Fruit fly (Drosophila melanogaster): ENCODE data around the gene rux.
A peak's percentile ranks its signal among the peaks of the same experiment; 100 is the strongest.

The rux gene

dm6 chrX:6030010-6030409, 7.6 kb downstream of the rux start (continued):
- peak; percentile 9; the same call in 1 of the 2 replicates for TF ChIP-seq Xrp1 (GFP tag; IDR thresholded peaks at IDR 0.05)
- TF ChIP-seq lbe (GFP tag; optimal IDR thresholded peaks at IDR 0.05), result peak; percentile 18
- no peak for TF ChIP-seq hth (optimal IDR thresholded peaks at IDR 0.05)
- no peak for TF ChIP-seq CG5953 (GFP tag; IDR thresholded peaks at IDR 0.05)
- no peak for TF ChIP-seq Camta (GFP tag; optimal IDR thresholded peaks at IDR 0.05)
- no peak for TF ChIP-seq nmo (GFP tag; optimal IDR thresholded peaks at IDR 0.05)
- TF ChIP-seq sens (GFP tag), result peak; percentile 43
- TF ChIP-seq CG10959 (GFP tag; IDR thresholded peaks at IDR 0.05), result 0 out of 2 replicates have a peak, but pooled peaks have one; percentile 21

dm6 chrX:6029015-6029414, 8.6 kb downstream of the rux start:
- TF ChIP-seq Ssrp (tag; optimal IDR thresholded peaks at IDR 0.05) (no peak), CG11085 (GFP tag; IDR thresholded peaks at IDR 0.05) (no peak), Six4 (GFP tag; optimal IDR thresholded peaks at IDR 0.05) (no peak), schlank (tag; optimal IDR thresholded peaks at IDR 0.05) (no peak), Lhr (GFP tag; optimal IDR thresholded peaks at IDR 0.05) (no peak), sens (GFP tag) (peak; percentile 56), grn (GFP tag; optimal IDR thresholded peaks at IDR 0.05) (peak; percentile 24), CG6791 (GFP tag; IDR thresholded peaks at IDR 0.05; ENCODE audit: partially characterized antibody) (no peak), gsb-n (tag; optimal IDR thresholded peaks at IDR 0.05) (peak; percentile 47), Sox100B (GFP tag; optimal IDR thresholded peaks at IDR 0.05) (no peak), unpg (GFP tag; optimal IDR thresholded peaks at IDR 0.05) (no peak), CG8281 (tag; optimal IDR thresholded peaks at IDR 0.05) (no peak), Nf-YB (GFP tag; optimal IDR thresholded peaks at IDR 0.05) (peak; percentile 10), CG12391 (tag; optimal IDR thresholded peaks at IDR 0.05) (no peak), Camta (GFP tag; optimal IDR thresholded peaks at IDR 0.05) (no peak), GATAe (GFP tag; conservative IDR thresholded peaks at IDR 0.05) (no peak), rib (GFP tag; IDR thresholded peaks at IDR 0.05) (no peak), CG13894 (tag; optimal IDR thresholded peaks at IDR 0.05) (peak; percentile 20), CG16779 (GFP tag; IDR thresholded peaks at IDR 0.05) (no peak), CG15269 (tag; optimal IDR thresholded peaks at IDR 0.05) (peak; percentile 63), Rfx (GFP tag; IDR thresholded peaks at IDR 0.05) (peak; percentile 24; the same call in 1 of the 2 replicates), tll (GFP tag; optimal IDR thresholded peaks at IDR 0.05) (no peak), CG2116 (GFP tag; optimal IDR thresholded peaks at IDR 0.05) (no peak), Kr (GFP tag; optimal IDR thresholded peaks at IDR 0.05) (no peak), CG9437 (GFP tag; optimal IDR thresholded peaks at IDR 0.05) (no peak), pzg (GFP tag; optimal IDR thresholded peaks at IDR 0.05) (no peak), lov (optimal IDR thresholded peaks at IDR 0.05) (no peak), lov (GFP tag; IDR thresholded peaks at IDR 0.05) (no peak), CTCF (GFP tag; optimal IDR thresholded peaks at IDR 0.05) (no peak), ATbp (GFP tag; optimal IDR thresholded peaks at IDR 0.05) (no peak), Mrtf (GFP tag; IDR thresholded peaks at IDR 0.05) (no peak), abd-A (tag; optimal IDR thresholded peaks at IDR 0.05) (peak; percentile 49), knrl (GFP tag; IDR thresholded peaks at IDR 0.05; ENCODE audit: partially characterized antibody) (no peak), CG10147 (GFP tag; optimal IDR thresholded peaks at IDR 0.05) (no peak)

dm6 chrX:6027846-6028245, 9.8 kb downstream of the rux start:
- TF ChIP-seq unpg (GFP tag; optimal IDR thresholded peaks at IDR 0.05), result no peak
- no peak for TF ChIP-seq tna (GFP tag; IDR thresholded peaks at IDR 0.05; ENCODE audit: partially characterized antibody)
- TF ChIP-seq prd (optimal IDR thresholded peaks at IDR 0.05), result no peak
- TF ChIP-seq prd (GFP tag; IDR thresholded peaks at IDR 0.05), result peak; percentile 38; the same call in 1 of the 3 replicates
- TF ChIP-seq CG12155 (GFP tag; optimal IDR thresholded peaks at IDR 0.05), result no peak
- TF ChIP-seq bsh (GFP tag; optimal IDR thresholded peaks at IDR 0.05), result peak in 1 of 2 experiments; percentile 11
- TF ChIP-seq CG3065 (GFP tag; optimal IDR thresholded peaks at IDR 0.05), result no peak
- TF ChIP-seq Mad (GFP tag; optimal IDR thresholded peaks at IDR 0.05), result no peak
- no peak for TF ChIP-seq so (GFP tag; IDR thresholded peaks at IDR 0.05)
- no peak for TF ChIP-seq wek (GFP tag; optimal IDR thresholded peaks at IDR 0.05)
- peak; percentile 0 for TF ChIP-seq Sox102F (GFP tag; optimal IDR thresholded peaks at IDR 0.05)
- peak; percentile 79 for TF ChIP-seq Drgx (GFP tag; IDR thresholded peaks at IDR 0.05)
- TF ChIP-seq nom (GFP tag; optimal IDR thresholded peaks at IDR 0.05), result peak; percentile 38

All from whole organism, embryonic.